Worm (Caenorhabditis elegans) whole organism, early embryonic: ENCODE data around the gene trp-1.

ENCODE experiments used
- ama-1 ChIP-seq: fragments of 150-350 bp; optimal IDR thresholded peaks from 2 replicates; lab custom pipeline; 2014
- ets-7 ChIP-seq: sonication (generic microtip); optimal IDR thresholded peaks from 2 replicates; lab custom pipeline; 2016; ENCODE audit warnings: missing genotype, missing genetic modification characterization, missing compliant biosample characterization

ce11 chrIII:8534647-8535181, at the start of gene trp-1:
- no peak for TF ChIP-seq ets-7 (tag; lab: Kevin White, UChicago)
- no peak for TF ChIP-seq ama-1 (lab: Kevin White, UChicago)
